Fruit fly (Drosophila melanogaster) whole organism, embryonic: Measurements from ENCODE around the gene Trm1.

Source experiments
- Atf-2 ChIP-seq: fragments of 200-800 bp; sonication (Bioruptor generic); optimal IDR thresholded peaks from 2 replicates; lab custom pipeline; 2016; ENCODE audit warnings: missing biosample characterization, missing genetic modification characterization
- B-H1 ChIP-seq: fragments of 200-800 bp; sonication (Bioruptor generic); IDR thresholded peaks from 3 replicates; pipeline ENCODE4 v1.3.6; 2022; ENCODE audit warnings: missing biosample characterization, missing genetic modification characterization
- CG10366 ChIP-seq: fragments of 200-800 bp; sonication (Bioruptor generic); IDR thresholded peaks from 2 replicates; pipeline ENCODE4 v1.3.6; 2022; ENCODE audit warnings: missing biosample characterization, missing genetic modification characterization
- CG13287 ChIP-seq: fragments of 200-800 bp; sonication (Bioruptor generic); IDR thresholded peaks from 2 replicates; pipeline ENCODE4 v1.3.6; 2022; ENCODE audit warnings: missing biosample characterization, missing genetic modification characterization; ENCODE audit not compliant: partially characterized antibody
- CG15269 ChIP-seq: fragments of 200-800 bp; sonication (Bioruptor generic); optimal IDR thresholded peaks from 2 replicates; lab custom pipeline; 2018; ENCODE audit warnings: missing biosample characterization, mild to moderate bottlenecking, missing genetic modification characterization, moderate library complexity
- CG15601 ChIP-seq: fragments of 200-800 bp; sonication (Bioruptor generic); optimal IDR thresholded peaks from 3 replicates; lab custom pipeline; 2019; ENCODE audit warnings: missing biosample characterization, mild to moderate bottlenecking, missing genetic modification characterization, moderate library complexity
- CG17568 ChIP-seq: fragments of 200-800 bp; sonication (Bioruptor generic); optimal IDR thresholded peaks from 2 replicates; lab custom pipeline; 2018; ENCODE audit warnings: missing biosample characterization, mild to moderate bottlenecking, missing genetic modification characterization, moderate library complexity
- CG18476 ChIP-seq: fragments of 200-800 bp; sonication (Bioruptor generic); optimal IDR thresholded peaks from 2 replicates; lab custom pipeline; 2016; ENCODE audit warnings: missing biosample characterization, mild to moderate bottlenecking, missing genetic modification characterization
- CG18619 ChIP-seq: fragments of 200-800 bp; sonication (Bioruptor generic); optimal IDR thresholded peaks from 3 replicates; lab custom pipeline; 2017; ENCODE audit warnings: missing biosample characterization, mild to moderate bottlenecking, missing genetic modification characterization
- CG2129 ChIP-seq: fragments of 200-800 bp; sonication (Bioruptor generic); IDR thresholded peaks from 2 replicates; pipeline ENCODE4 v1.3.6; 2022; ENCODE audit warnings: missing biosample characterization, missing genetic modification characterization; ENCODE audit not compliant: partially characterized antibody
- CG2875 ChIP-seq: fragments of 200-800 bp; sonication (Bioruptor generic); optimal IDR thresholded peaks from 2 replicates; lab custom pipeline; 2017; ENCODE audit warnings: missing biosample characterization, mild to moderate bottlenecking, missing genetic modification characterization, missing genetic modification reagents
- CG32532 ChIP-seq: fragments of 200-800 bp; sonication (Bioruptor generic); IDR thresholded peaks from 2 replicates; pipeline ENCODE4 v1.3.6; 2022; ENCODE audit warnings: missing biosample characterization, missing genetic modification characterization
- CG34224 ChIP-seq: fragments of 200-800 bp; sonication (Bioruptor generic); IDR thresholded peaks from 3 replicates; pipeline ENCODE4 v1.3.6; 2022; ENCODE audit warnings: missing biosample characterization, missing genetic modification characterization; ENCODE audit not compliant: partially characterized antibody
- CG34376 ChIP-seq: fragments of 200-800 bp; sonication (Bioruptor generic); optimal IDR thresholded peaks from 2 replicates; lab custom pipeline; 2018; ENCODE audit warnings: missing biosample characterization, mild to moderate bottlenecking, missing genetic modification characterization
- CG4404 ChIP-seq: fragments of 200-800 bp; sonication (Bioruptor generic); IDR thresholded peaks from 2 replicates; pipeline ENCODE4 v1.3.6; 2022; ENCODE audit warnings: missing biosample characterization, missing genetic modification characterization
- CG4730 ChIP-seq: fragments of 200-800 bp; sonication (Bioruptor generic); IDR thresholded peaks from 2 replicates; pipeline ENCODE4 v1.3.6; 2022; ENCODE audit warnings: missing biosample characterization, missing genetic modification characterization
- CG6683 ChIP-seq: fragments of 200-800 bp; sonication (Bioruptor generic); optimal IDR thresholded peaks from 2 replicates; lab custom pipeline; 2017; ENCODE audit warnings: missing biosample characterization, mild to moderate bottlenecking, missing genetic modification characterization, missing genetic modification reagents
- CG6765 ChIP-seq: fragments of 200-800 bp; sonication (Bioruptor generic); optimal IDR thresholded peaks from 3 replicates; lab custom pipeline; 2017; ENCODE audit warnings: missing biosample characterization, mild to moderate bottlenecking, missing genetic modification characterization
- CG7928 ChIP-seq: fragments of 200-800 bp; sonication (Bioruptor generic); optimal IDR thresholded peaks from 2 replicates; lab custom pipeline; 2017; ENCODE audit warnings: missing biosample characterization, mild to moderate bottlenecking, missing genetic modification characterization
- CG8359 ChIP-seq: fragments of 200-800 bp; sonication (Bioruptor generic); optimal IDR thresholded peaks from 2 replicates; lab custom pipeline; 2017; ENCODE audit warnings: missing biosample characterization, mild to moderate bottlenecking, missing genetic modification characterization, borderline replicate concordance
- CoRest ChIP-seq: fragments of 200-800 bp; sonication (Bioruptor generic); optimal IDR thresholded peaks from 3 replicates; lab custom pipeline; 2018; ENCODE audit warnings: missing biosample characterization, mild to moderate bottlenecking, missing genetic modification characterization, moderate library complexity
- Dip2 ChIP-seq: fragments of 200-800 bp; sonication (Bioruptor generic); IDR thresholded peaks from 2 replicates; pipeline ENCODE4 v1.3.6; 2022; ENCODE audit warnings: missing biosample characterization, missing genetic modification characterization
- Doc3 ChIP-seq: fragments of 200-800 bp; sonication (Bioruptor generic); IDR thresholded peaks from 3 replicates; pipeline ENCODE4 v1.3.6; 2022; ENCODE audit warnings: missing biosample characterization, missing genetic modification characterization; ENCODE audit not compliant: partially characterized antibody
- Drgx ChIP-seq: fragments of 200-800 bp; sonication (Bioruptor generic); IDR thresholded peaks from 2 replicates; pipeline ENCODE4 v1.3.6; 2022; ENCODE audit warnings: missing biosample characterization, missing genetic modification characterization
- E2f1 ChIP-seq: fragments of 200-800 bp; sonication (Bioruptor generic); IDR thresholded peaks from 2 replicates; pipeline ENCODE4 v1.3.6; 2022; ENCODE audit warnings: missing biosample characterization, missing genetic modification characterization
- GATAe ChIP-seq: fragments of 200-800 bp; sonication (Bioruptor generic); conservative IDR thresholded peaks from 2 replicates; pipeline ENCODE4 v1.3.6; 2022; ENCODE audit warnings: missing biosample characterization, missing genetic modification characterization
- Jarid2 ChIP-seq: fragments of 200-800 bp; sonication (Bioruptor generic); optimal IDR thresholded peaks from 3 replicates; lab custom pipeline; 2017; ENCODE audit warnings: mild to moderate bottlenecking, missing biosample characterization, missing genetic modification reagents, missing genetic modification characterization
- Oli ChIP-seq: fragments of 200-800 bp; sonication (Bioruptor generic); optimal IDR thresholded peaks from 2 replicates; lab custom pipeline; 2018; ENCODE audit warnings: missing biosample characterization, mild to moderate bottlenecking, missing genetic modification characterization, moderate library complexity
- Opbp ChIP-seq: fragments of 200-800 bp; sonication (Bioruptor generic); IDR thresholded peaks from 3 replicates; pipeline ENCODE4 v1.3.6; 2022; ENCODE audit warnings: missing biosample characterization, missing genetic modification characterization; ENCODE audit not compliant: partially characterized antibody
- Six4 ChIP-seq: fragments of 200-800 bp; sonication (Bioruptor generic); optimal IDR thresholded peaks from 2 replicates; lab custom pipeline; 2016; ENCODE audit warnings: missing biosample characterization, missing genetic modification characterization
- Tbp ChIP-seq: fragments of >200 bp; optimal IDR thresholded peaks from 2 replicates; lab custom pipeline; 2018; ENCODE audit warnings: missing biosample characterization, missing genetic modification characterization
- Xbp1 ChIP-seq: fragments of 200-800 bp; sonication (Bioruptor generic); optimal IDR thresholded peaks from 3 replicates; lab custom pipeline; 2016; ENCODE audit warnings: missing biosample characterization, mild to moderate bottlenecking, missing genetic modification characterization
- ara ChIP-seq: fragments of 200-800 bp; sonication (Bioruptor generic); IDR thresholded peaks from 2 replicates; pipeline ENCODE4 v1.3.6; 2022; ENCODE audit warnings: missing biosample characterization, missing genetic modification characterization
- crp ChIP-seq, 2 experiments: fragments of 200-800 bp; sonication (Bioruptor generic); optimal IDR thresholded peaks; 2 replicates in 1 of 2; 3 replicates in 1 of 2; lab custom pipeline; 2017; ENCODE audit warnings: missing biosample characterization in 2 of 2, missing genetic modification characterization in 2 of 2, mild to moderate bottlenecking in 1 of 2, moderate library complexity in 1 of 2
- dmrt99B ChIP-seq: fragments of 200-800 bp; sonication (Bioruptor generic); optimal IDR thresholded peaks from 2 replicates; lab custom pipeline; 2018; ENCODE audit warnings: missing biosample characterization, mild to moderate bottlenecking, missing genetic modification characterization, moderate library complexity
- emc ChIP-seq: fragments of 200-800 bp; sonication (Bioruptor generic); optimal IDR thresholded peaks from 2 replicates; lab custom pipeline; 2016; ENCODE audit warnings: missing biosample characterization, missing genetic modification characterization
- esg ChIP-seq: fragments of 200-800 bp; sonication (Bioruptor generic); conservative IDR thresholded peaks from 2 replicates; pipeline ENCODE4 v1.3.6; 2022; ENCODE audit warnings: missing biosample characterization, missing genetic modification characterization
- ewg ChIP-seq: fragments of 200-800 bp; sonication (Bioruptor generic); optimal IDR thresholded peaks from 3 replicates; lab custom pipeline; 2017; ENCODE audit warnings: mild to moderate bottlenecking, missing biosample characterization, missing genetic modification reagents, missing genetic modification characterization
- fd96Cb ChIP-seq: fragments of 200-800 bp; sonication (Bioruptor generic); optimal IDR thresholded peaks from 2 replicates; lab custom pipeline; 2018; ENCODE audit warnings: missing biosample characterization, mild to moderate bottlenecking, missing genetic modification characterization, moderate library complexity
- gcm2 ChIP-seq: fragments of 200-800 bp; sonication (Bioruptor generic); optimal IDR thresholded peaks from 2 replicates; lab custom pipeline; 2016; ENCODE audit warnings: missing biosample characterization, missing genetic modification characterization
- grn ChIP-seq: fragments of 200-800 bp; sonication (Bioruptor generic); optimal IDR thresholded peaks from 3 replicates; lab custom pipeline; 2017; ENCODE audit warnings: missing biosample characterization, missing genetic modification characterization
- lbe ChIP-seq: fragments of 200-800 bp; sonication (Bioruptor generic); optimal IDR thresholded peaks from 2 replicates; lab custom pipeline; 2016; ENCODE audit warnings: missing biosample characterization, mild to moderate bottlenecking, missing genetic modification characterization
- mam ChIP-seq: fragments of 200-800 bp; sonication (Bioruptor generic); optimal IDR thresholded peaks from 3 replicates; lab custom pipeline; 2016; ENCODE audit warnings: missing biosample characterization, missing genetic modification characterization
- mirr ChIP-seq: fragments of 200-800 bp; sonication (Bioruptor generic); optimal IDR thresholded peaks from 3 replicates; lab custom pipeline; 2018; ENCODE audit warnings: missing biosample characterization, mild to moderate bottlenecking, missing genetic modification characterization
- org-1 ChIP-seq: fragments of 200-800 bp; sonication (Bioruptor generic); optimal IDR thresholded peaks from 2 replicates; lab custom pipeline; 2017; ENCODE audit warnings: missing biosample characterization, missing genetic modification characterization
- pros ChIP-seq: fragments of 200-800 bp; sonication (Bioruptor generic); optimal IDR thresholded peaks from 3 replicates; lab custom pipeline; 2019; ENCODE audit warnings: missing biosample characterization, mild to moderate bottlenecking, missing genetic modification characterization, moderate library complexity
- sd ChIP-seq: fragments of 200-800 bp; sonication (Bioruptor generic); optimal IDR thresholded peaks from 3 replicates; lab custom pipeline; 2018; ENCODE audit warnings: missing biosample characterization, mild to moderate bottlenecking, missing genetic modification characterization, moderate library complexity
- sim ChIP-seq: fragments of 200-800 bp; sonication (Bioruptor generic); IDR thresholded peaks from 2 replicates; pipeline ENCODE4 v1.3.6; 2022; ENCODE audit warnings: missing biosample characterization, missing genetic modification characterization
- sima ChIP-seq: fragments of 200-800 bp; sonication (Bioruptor generic); optimal IDR thresholded peaks from 2 replicates; lab custom pipeline; 2016; ENCODE audit warnings: missing biosample characterization, missing genetic modification characterization
- slp2 ChIP-seq: fragments of 200-800 bp; sonication (Bioruptor generic); optimal IDR thresholded peaks from 2 replicates; lab custom pipeline; 2016; ENCODE audit warnings: missing biosample characterization, missing genetic modification characterization

The Trm1 gene

dm6 chr2L:12467673-12468072 is 39.8 kb downstream of the Trm1 start (continued):
- TF ChIP-seq CG10366 (GFP tag; lab: Robert Waterston, UW) (0 out of 2 replicates have a peak, but pooled peaks have one; percentile 8), CG6683 (GFP tag; lab: Kevin White, UChicago) (no peak), slp2 (GFP tag; lab: Kevin White, UChicago) (no peak), mam (peak; percentile 71), CG2875 (GFP tag; lab: Kevin White, UChicago) (no peak), CG7928 (GFP tag; lab: Kevin White, UChicago) (no peak), Xbp1 (GFP tag; lab: Kevin White, UChicago) (peak; percentile 31), gcm2 (GFP tag; lab: Kevin White, UChicago) (no peak), esg (no peak), org-1 (GFP tag; lab: Kevin White, UChicago) (peak; percentile 12), Tbp (no peak), CG18476 (GFP tag; lab: Kevin White, UChicago) (no peak), CG34224 (GFP tag; lab: Robert Waterston, UW) (no peak), Oli (tag; lab: Kevin White, UChicago) (no peak), ara (GFP tag; lab: Robert Waterston, UW) (no peak), fd96Cb (tag; lab: Kevin White, UChicago) (no peak), E2f1 (0 out of 2 replicates have a peak, but pooled peaks have one; percentile 44), Six4 (GFP tag; lab: Kevin White, UChicago) (no peak), crp (GFP tag; optimal IDR thresholded peaks at IDR 0.05; lab: Kevin White, UChicago) (no peak), CG2129 (GFP tag; lab: Robert Waterston, UW) (no peak), lbe (GFP tag; lab: Kevin White, UChicago) (no peak), sima (no peak), Jarid2 (no peak), CG32532 (GFP tag; lab: Robert Waterston, UW) (peak; percentile 91), CG4730 (GFP tag; lab: Robert Waterston, UW) (peak; percentile 7; the same call in 1 of the 2 replicates), ewg (GFP tag; lab: Kevin White, UChicago) (no peak), B-H1 (GFP tag; lab: Robert Waterston, UW) (peak; percentile 19; the same call in 1 of the 3 replicates), CoRest (tag; lab: Kevin White, UChicago) (peak; percentile 50), CG13287 (no peak), Drgx (GFP tag; lab: Robert Waterston, UW) (no peak), Atf-2 (GFP tag; lab: Kevin White, UChicago) (peak; percentile 29), GATAe (GFP tag; lab: Robert Waterston, UW) (no peak), CG34376 (GFP tag; lab: Kevin White, UChicago) (peak; percentile 73), CG17568 (GFP tag; lab: Kevin White, UChicago) (no peak), CG15269 (tag; lab: Kevin White, UChicago) (peak; percentile 62), emc (GFP tag; lab: Kevin White, UChicago) (peak; percentile 33), grn (GFP tag; lab: Kevin White, UChicago) (no peak), Dip2 (GFP tag; lab: Robert Waterston, UW) (no peak), CG6765 (GFP tag; lab: Kevin White, UChicago) (no peak), CG18619 (peak; percentile 40), dmrt99B (no peak), CG15601 (tag; lab: Kevin White, UChicago) (no peak), CG8359 (GFP tag; lab: Kevin White, UChicago) (no peak), sim (no peak), pros (GFP tag; lab: Kevin White, UChicago) (no peak), Doc3 (GFP tag; lab: Robert Waterston, UW) (no peak), sd (tag; lab: Kevin White, UChicago) (peak; percentile 70), Opbp (no peak), mirr (GFP tag; lab: Kevin White, UChicago) (peak; percentile 68), CG4404 (GFP tag; lab: Robert Waterston, UW) (no peak)
